Fruit fly (Drosophila melanogaster) whole organism, embryonic: ENCODE data around the gene CG32568.

Experiments used
- B-H1 ChIP-seq: fragments of 200-800 bp; sonication (Bioruptor generic); IDR thresholded peaks from 3 replicates; pipeline ENCODE4 v1.3.6; 2022; ENCODE audit warnings: missing biosample characterization, missing genetic modification characterization
- C15 ChIP-seq: fragments of 200-800 bp; sonication (Bioruptor generic); IDR thresholded peaks from 3 replicates; pipeline ENCODE4 v1.3.6; 2022; ENCODE audit warnings: missing biosample characterization, missing genetic modification characterization
- CG11723 ChIP-seq: fragments of 200-800 bp; sonication (Bioruptor generic); optimal IDR thresholded peaks from 2 replicates; lab custom pipeline; 2017; ENCODE audit warnings: missing biosample characterization, mild to moderate bottlenecking, missing genetic modification characterization
- CG1233 ChIP-seq: fragments of 200-800 bp; sonication (Bioruptor generic); optimal IDR thresholded peaks from 4 replicates; lab custom pipeline; 2018; ENCODE audit warnings: missing biosample characterization, mild to moderate bottlenecking, missing genetic modification characterization
- CG13296 ChIP-seq: fragments of 200-800 bp; sonication (Bioruptor generic); optimal IDR thresholded peaks from 3 replicates; lab custom pipeline; 2018; ENCODE audit warnings: missing biosample characterization, mild to moderate bottlenecking, missing genetic modification characterization
- CG15479 ChIP-seq: fragments of 200-800 bp; sonication (Bioruptor generic); optimal IDR thresholded peaks from 3 replicates; lab custom pipeline; 2019; ENCODE audit warnings: missing biosample characterization, mild to moderate bottlenecking, missing genetic modification characterization, moderate library complexity
- CG15514 ChIP-seq: fragments of 200-800 bp; sonication (Bioruptor generic); optimal IDR thresholded peaks from 3 replicates; lab custom pipeline; 2017; ENCODE audit warnings: missing biosample characterization, missing genetic modification characterization, mild to moderate bottlenecking, moderate library complexity, missing genetic modification reagents
- CG16779 ChIP-seq: fragments of 200-800 bp; sonication (Bioruptor generic); IDR thresholded peaks from 2 replicates; pipeline ENCODE4 v1.3.6; 2022; ENCODE audit warnings: missing biosample characterization, missing genetic modification characterization
- CG2116 ChIP-seq: fragments of 200-800 bp; sonication (Bioruptor generic); optimal IDR thresholded peaks from 3 replicates; lab custom pipeline; 2018; ENCODE audit warnings: missing biosample characterization, mild to moderate bottlenecking, missing genetic modification characterization
- CG30431 ChIP-seq: fragments of 200-800 bp; sonication (Bioruptor generic); optimal IDR thresholded peaks from 2 replicates; lab custom pipeline; 2017; ENCODE audit warnings: missing biosample characterization, missing genetic modification characterization
- CG3163 ChIP-seq: fragments of 200-800 bp; sonication (Bioruptor generic); optimal IDR thresholded peaks from 3 replicates; lab custom pipeline; 2016; ENCODE audit warnings: missing biosample characterization, missing genetic modification characterization
- CG3407 ChIP-seq: fragments of 200-800 bp; sonication (Bioruptor generic); optimal IDR thresholded peaks from 2 replicates; lab custom pipeline; 2018; ENCODE audit warnings: missing biosample characterization, mild to moderate bottlenecking, missing genetic modification characterization
- CG34224 ChIP-seq: fragments of 200-800 bp; sonication (Bioruptor generic); IDR thresholded peaks from 3 replicates; pipeline ENCODE4 v1.3.6; 2022; ENCODE audit warnings: missing biosample characterization, missing genetic modification characterization; ENCODE audit not compliant: partially characterized antibody
- CG3838 ChIP-seq: fragments of 200-800 bp; sonication (Bioruptor generic); optimal IDR thresholded peaks from 3 replicates; lab custom pipeline; 2016; ENCODE audit warnings: missing biosample characterization, missing genetic modification characterization
- CG43689 ChIP-seq: fragments of 200-800 bp; sonication (Bioruptor generic); IDR thresholded peaks from 2 replicates; pipeline ENCODE4 v1.3.6; 2022; ENCODE audit warnings: missing biosample characterization, missing genetic modification characterization
- CG6854 ChIP-seq: fragments of 200-800 bp; sonication (Bioruptor generic); optimal IDR thresholded peaks from 3 replicates; lab custom pipeline; 2017; ENCODE audit warnings: missing biosample characterization, mild to moderate bottlenecking, missing genetic modification characterization
- CG8281 ChIP-seq: fragments of 200-800 bp; sonication (Bioruptor generic); optimal IDR thresholded peaks from 2 replicates; lab custom pipeline; 2018; ENCODE audit warnings: missing biosample characterization, mild to moderate bottlenecking, missing genetic modification characterization, moderate library complexity
- Dbx ChIP-seq: fragments of 200-800 bp; sonication (Bioruptor generic); IDR thresholded peaks from 3 replicates; pipeline ENCODE4 v1.3.6; 2022; ENCODE audit warnings: missing biosample characterization, missing genetic modification characterization
- Oli ChIP-seq: fragments of 200-800 bp; sonication (Bioruptor generic); optimal IDR thresholded peaks from 2 replicates; lab custom pipeline; 2018; ENCODE audit warnings: missing biosample characterization, mild to moderate bottlenecking, missing genetic modification characterization, moderate library complexity
- Rx ChIP-seq: fragments of 200-800 bp; sonication (Bioruptor generic); IDR thresholded peaks from 2 replicates; pipeline ENCODE4 v1.3.6; 2022; ENCODE audit warnings: missing biosample characterization, missing genetic modification characterization
- Scr ChIP-seq: fragments of 200-800 bp; sonication (Bioruptor generic); IDR thresholded peaks from 2 replicates; pipeline ENCODE4 v1.3.6; 2022; ENCODE audit warnings: missing biosample characterization, missing genetic modification characterization; ENCODE audit not compliant: partially characterized antibody
- Side ChIP-seq: fragments of 200-800 bp; sonication (Bioruptor generic); optimal IDR thresholded peaks from 2 replicates; lab custom pipeline; 2016; ENCODE audit warnings: missing biosample characterization, missing genetic modification characterization
- Tbp ChIP-seq: fragments of >200 bp; optimal IDR thresholded peaks from 2 replicates; lab custom pipeline; 2018; ENCODE audit warnings: missing biosample characterization, missing genetic modification characterization
- ap ChIP-seq: fragments of 200-800 bp; sonication (Bioruptor generic); IDR thresholded peaks from 2 replicates; pipeline ENCODE4 v1.3.6; 2022; ENCODE audit warnings: missing biosample characterization, missing genetic modification characterization
- br ChIP-seq: fragments of >200 bp; optimal IDR thresholded peaks from 2 replicates; lab custom pipeline; 2017
- chm ChIP-seq: fragments of 200-800 bp; sonication (Bioruptor generic); IDR thresholded peaks from 2 replicates; pipeline ENCODE4 v1.3.6; 2022; ENCODE audit warnings: missing biosample characterization, missing genetic modification characterization
- croc ChIP-seq: fragments of 200-800 bp; sonication (Bioruptor generic); conservative IDR thresholded peaks from 3 replicates; pipeline ENCODE4 v1.3.6; 2022; ENCODE audit warnings: missing biosample characterization, missing genetic modification characterization
- crol ChIP-seq: fragments of 200-800 bp; sonication (Bioruptor generic); IDR thresholded peaks from 2 replicates; pipeline ENCODE4 v1.3.6; 2022; ENCODE audit warnings: missing biosample characterization, missing genetic modification characterization
- cwo ChIP-seq: fragments of 200-800 bp; sonication (Bioruptor generic); optimal IDR thresholded peaks from 3 replicates; lab custom pipeline; 2017; ENCODE audit warnings: missing biosample characterization, missing genetic modification characterization, mild to moderate bottlenecking, moderate library complexity, missing genetic modification reagents
- dan ChIP-seq: fragments of 200-800 bp; sonication (Bioruptor generic); IDR thresholded peaks from 2 replicates; pipeline ENCODE4 v1.3.6; 2022; ENCODE audit warnings: missing biosample characterization, missing genetic modification characterization
- en ChIP-seq: fragments of 200-800 bp; sonication (Bioruptor generic); optimal IDR thresholded peaks from 2 replicates; lab custom pipeline; 2016; ENCODE audit warnings: missing biosample characterization, missing genetic modification characterization
- ewg ChIP-seq: fragments of 200-800 bp; sonication (Bioruptor generic); optimal IDR thresholded peaks from 3 replicates; lab custom pipeline; 2017; ENCODE audit warnings: mild to moderate bottlenecking, missing biosample characterization, missing genetic modification reagents, missing genetic modification characterization
- ftz-f1 ChIP-seq: fragments of 200-800 bp; sonication (Bioruptor generic); optimal IDR thresholded peaks from 2 replicates; lab custom pipeline; 2016; ENCODE audit warnings: missing biosample characterization, missing genetic modification characterization
- fu2 ChIP-seq: fragments of 200-800 bp; sonication (Bioruptor generic); optimal IDR thresholded peaks from 2 replicates; lab custom pipeline; 2016; ENCODE audit warnings: missing biosample characterization, missing genetic modification characterization
- hbn ChIP-seq: fragments of 200-800 bp; sonication (Bioruptor generic); IDR thresholded peaks from 2 replicates; pipeline ENCODE4 v1.3.6; 2022; ENCODE audit warnings: missing biosample characterization, missing genetic modification characterization; ENCODE audit not compliant: partially characterized antibody
- kni ChIP-seq: fragments of 200-800 bp; sonication (Bioruptor generic); optimal IDR thresholded peaks from 3 replicates; lab custom pipeline; 2017; ENCODE audit warnings: mild to moderate bottlenecking, missing biosample characterization, missing genetic modification reagents, missing genetic modification characterization
- lbe ChIP-seq: fragments of 200-800 bp; sonication (Bioruptor generic); optimal IDR thresholded peaks from 2 replicates; lab custom pipeline; 2016; ENCODE audit warnings: missing biosample characterization, mild to moderate bottlenecking, missing genetic modification characterization
- luna ChIP-seq: fragments of 200-800 bp; sonication (Bioruptor generic); optimal IDR thresholded peaks from 2 replicates; lab custom pipeline; 2016; ENCODE audit warnings: missing biosample characterization, missing genetic modification characterization
- nom ChIP-seq: fragments of 200-800 bp; sonication (Bioruptor generic); optimal IDR thresholded peaks from 2 replicates; lab custom pipeline; 2017; ENCODE audit warnings: missing biosample characterization, missing genetic modification characterization, mild to moderate bottlenecking, moderate library complexity, missing genetic modification reagents
- otp ChIP-seq: fragments of 200-800 bp; sonication (Bioruptor generic); IDR thresholded peaks from 3 replicates; pipeline ENCODE4, ENCODE4 v1.3.6; 2022; ENCODE audit warnings: missing biosample characterization, missing genetic modification characterization
- pita ChIP-seq: fragments of 200-800 bp; sonication (Bioruptor generic); optimal IDR thresholded peaks from 2 replicates; lab custom pipeline; 2017; ENCODE audit warnings: missing biosample characterization, mild to moderate bottlenecking, missing genetic modification characterization
- pzg ChIP-seq: fragments of 200-800 bp; sonication (Bioruptor generic); optimal IDR thresholded peaks from 3 replicates; lab custom pipeline; 2018; ENCODE audit warnings: missing biosample characterization, mild to moderate bottlenecking, missing genetic modification characterization, moderate library complexity
- repo ChIP-seq: fragments of 200-800 bp; sonication (Bioruptor generic); optimal IDR thresholded peaks from 2 replicates; lab custom pipeline; 2016; ENCODE audit warnings: missing biosample characterization, missing genetic modification characterization
- sens-2 ChIP-seq: fragments of 200-800 bp; sonication (Bioruptor generic); IDR thresholded peaks from 2 replicates; pipeline ENCODE4 v1.3.6; 2022; ENCODE audit warnings: missing biosample characterization, missing genetic modification characterization
- sima ChIP-seq: fragments of 200-800 bp; sonication (Bioruptor generic); optimal IDR thresholded peaks from 2 replicates; lab custom pipeline; 2016; ENCODE audit warnings: missing biosample characterization, missing genetic modification characterization
- stc ChIP-seq: fragments of 200-800 bp; sonication (Bioruptor generic); IDR thresholded peaks from 2 replicates; pipeline ENCODE4 v1.3.6; 2022; ENCODE audit warnings: missing biosample characterization, missing genetic modification characterization
- tgo ChIP-seq: fragments of 200-800 bp; sonication (Bioruptor generic); IDR thresholded peaks from 3 replicates; pipeline ENCODE4 v1.3.6; 2022; ENCODE audit warnings: missing biosample characterization, missing genetic modification characterization
- unc-4 ChIP-seq: fragments of 200-800 bp; sonication (Bioruptor generic); IDR thresholded peaks from 2 replicates; pipeline ENCODE4 v1.3.6; 2022; ENCODE audit warnings: missing biosample characterization, missing genetic modification characterization; ENCODE audit not compliant: partially characterized antibody
- wek ChIP-seq: fragments of 200-800 bp; sonication (Bioruptor generic); optimal IDR thresholded peaks from 3 replicates; lab custom pipeline; 2018; ENCODE audit warnings: missing biosample characterization, mild to moderate bottlenecking, missing genetic modification characterization, moderate library complexity

Gene CG32568

DNA sequence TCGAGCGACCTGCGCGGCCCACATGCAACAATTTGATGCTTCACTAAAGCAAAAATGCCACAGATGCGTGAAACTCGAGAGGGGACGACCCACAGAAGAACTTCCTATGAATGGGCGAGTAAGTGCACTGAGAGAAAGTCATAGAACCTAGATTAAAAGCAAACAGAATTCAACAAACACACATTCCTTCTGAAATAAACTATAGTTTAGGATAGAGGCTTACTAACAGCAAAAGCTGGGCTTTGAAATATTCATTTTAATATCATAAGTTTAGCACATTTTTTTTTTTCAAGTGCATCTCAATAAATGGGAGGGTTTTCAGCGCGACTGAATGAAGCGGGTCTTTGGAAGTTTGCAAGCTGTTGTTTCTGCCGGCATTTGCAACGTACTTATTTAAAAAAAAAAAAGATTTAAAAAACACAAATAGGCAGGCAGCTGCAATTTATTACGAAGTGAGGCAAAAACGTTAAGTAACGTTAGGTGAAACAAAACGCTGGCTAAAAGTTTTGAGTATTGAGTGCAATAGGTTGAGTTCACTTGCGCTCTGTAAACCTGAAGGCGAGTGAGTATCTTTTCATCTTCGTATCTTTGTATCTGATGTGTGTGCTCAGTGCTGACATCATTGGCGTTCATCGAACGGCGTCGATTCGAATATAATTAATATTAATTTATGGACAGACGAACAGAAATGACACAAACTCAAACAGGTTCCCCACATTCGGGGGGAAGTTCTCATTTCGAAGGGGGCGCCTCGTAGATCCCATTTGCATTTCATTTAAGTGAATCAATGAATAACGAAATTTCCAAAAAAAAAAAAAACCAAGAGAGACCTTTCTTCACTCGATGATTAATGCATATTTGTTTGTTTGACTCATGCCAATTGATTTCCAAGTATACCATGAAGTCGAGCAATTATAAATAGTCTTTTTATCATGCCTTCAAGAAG lies 32.4 kb downstream of the CG32568 start (continued):
- TF ChIP-seq croc (GFP tag; lab: Robert Waterston, UW): peak; percentile 66
- TF ChIP-seq CG15514 (GFP tag; lab: Kevin White, UChicago): no peak
- TF ChIP-seq CG15479 (GFP tag; lab: Kevin White, UChicago): no peak
- TF ChIP-seq CG1233 (GFP tag; lab: Kevin White, UChicago): peak; percentile 17
- TF ChIP-seq repo: peak; percentile 51
- TF ChIP-seq CG30431 (GFP tag; lab: Kevin White, UChicago): peak; percentile 46
- peak; percentile 39 for TF ChIP-seq en (GFP tag; lab: Kevin White, UChicago)
- no peak for TF ChIP-seq CG6854 (GFP tag; lab: Kevin White, UChicago)
- no peak for TF ChIP-seq CG13296
- no peak for TF ChIP-seq Dbx (GFP tag; lab: Robert Waterston, UW)
- peak; percentile 59; the same call in 1 of the 2 replicates for TF ChIP-seq ap (GFP tag; lab: Robert Waterston, UW)
- peak; percentile 73 for TF ChIP-seq stc (GFP tag; lab: Robert Waterston, UW)
- peak; percentile 70 for TF ChIP-seq Rx (GFP tag; lab: Robert Waterston, UW)
- peak; percentile 25 for TF ChIP-seq Oli (tag; lab: Kevin White, UChicago)
- TF ChIP-seq chm (GFP tag; lab: Robert Waterston, UW): peak; percentile 81; the same call in 1 of the 2 replicates
- TF ChIP-seq CG8281 (tag; lab: Kevin White, UChicago): no peak
- TF ChIP-seq CG3407: no peak
- no peak for TF ChIP-seq fu2 (GFP tag; lab: Kevin White, UChicago)
- peak; percentile 18 for TF ChIP-seq sima (GFP tag; lab: Kevin White, UChicago)
- no peak for TF ChIP-seq luna
- no peak for TF ChIP-seq lbe (GFP tag; lab: Kevin White, UChicago)
- TF ChIP-seq cwo (GFP tag; lab: Kevin White, UChicago): no peak
- TF ChIP-seq unc-4 (GFP tag; lab: Robert Waterston, UW): no peak
- peak; percentile 77 for TF ChIP-seq otp (GFP tag; lab: Robert Waterston, UW)
- TF ChIP-seq CG11723 (GFP tag; lab: Kevin White, UChicago): no peak
- TF ChIP-seq crol (GFP tag; lab: Robert Waterston, UW): peak; percentile 27; the same call in 1 of the 2 replicates
- TF ChIP-seq CG34224 (GFP tag; lab: Robert Waterston, UW): no peak
- no peak for TF ChIP-seq CG16779
- no peak for TF ChIP-seq Tbp (GFP tag; lab: Kevin White, UChicago)
- no peak for TF ChIP-seq Scr (GFP tag; lab: Robert Waterston, UW)
- no peak for TF ChIP-seq ftz-f1
- TF ChIP-seq C15 (GFP tag; lab: Robert Waterston, UW): no peak
- no peak for TF ChIP-seq wek (GFP tag; lab: Kevin White, UChicago)
- TF ChIP-seq pzg (GFP tag; lab: Kevin White, UChicago): no peak
- TF ChIP-seq CG3838 (GFP tag; lab: Kevin White, UChicago): no peak
- TF ChIP-seq nom (GFP tag; lab: Kevin White, UChicago): peak; percentile 17
- peak; percentile 65; the same call in 1 of the 2 replicates for TF ChIP-seq sens-2 (GFP tag; lab: Robert Waterston, UW)
- no peak for TF ChIP-seq hbn (GFP tag; lab: Robert Waterston, UW)
- no peak for TF ChIP-seq CG2116
- peak; percentile 1 for TF ChIP-seq ewg (GFP tag; lab: Kevin White, UChicago)
- TF ChIP-seq pita (GFP tag; lab: Kevin White, UChicago): no peak
- no peak for TF ChIP-seq CG3163 (GFP tag; lab: Kevin White, UChicago)
- peak; percentile 43; the same call in 2 of the 3 replicates for TF ChIP-seq B-H1
- TF ChIP-seq Side (GFP tag; lab: Kevin White, UChicago): peak; percentile 64
- TF ChIP-seq tgo (GFP tag; lab: Robert Waterston, UW): peak; percentile 49; the same call in 1 of the 3 replicates
- peak; percentile 64; the same call in 1 of the 2 replicates for TF ChIP-seq dan (GFP tag; lab: Robert Waterston, UW)
- TF ChIP-seq CG43689 (GFP tag; lab: Robert Waterston, UW): no peak
- TF ChIP-seq br (lab: Kevin White, UChicago): no peak
- no peak for TF ChIP-seq kni (GFP tag; lab: Kevin White, UChicago)
